Worm (Caenorhabditis elegans): ENCODE data around the gene Y70C5B.2.

ce11 chrV:16672198-16672597, 11.5 kb upstream of the Y70C5B.2 start, which contains the start of gene F14F8.8:
- TF ChIP-seq ama-1 (optimal IDR thresholded peaks at IDR 0.05): no peak
- no peak for TF ChIP-seq tbx-11 (GFP tag; IDR thresholded peaks at IDR 0.05)
- TF ChIP-seq scrt-1 (GFP tag; IDR thresholded peaks at IDR 0.05): no peak
- TF ChIP-seq sea-1 (GFP tag; conservative IDR thresholded peaks at IDR 0.05): no peak

Measured in whole organism, early embryonic.